Fruit fly (Drosophila melanogaster) whole organism, prepupa: ENCODE measurements around the gene CCHa2.
A peak's percentile ranks its signal among the peaks of the same experiment; 100 is the strongest.

Source experiments
- Blimp-1 ChIP-seq: fragments of 200-800 bp; sonication (Bioruptor generic); optimal IDR thresholded peaks from 3 replicates; lab custom pipeline; 2017; ENCODE audit warnings: missing biosample characterization, missing genetic modification characterization, mild to moderate bottlenecking, moderate library complexity, missing genetic modification reagents
- CG10631 ChIP-seq: fragments of 200-800 bp; sonication (Bioruptor generic); optimal IDR thresholded peaks from 2 replicates; lab custom pipeline; 2016; ENCODE audit warnings: missing biosample characterization, missing genetic modification characterization
- CG10669 ChIP-seq: fragments of 200-800 bp; sonication (Bioruptor generic); optimal IDR thresholded peaks from 3 replicates; lab custom pipeline; 2018; ENCODE audit warnings: missing biosample characterization, mild to moderate bottlenecking, missing genetic modification characterization, moderate library complexity
- CG11762 ChIP-seq: fragments of 200-800 bp; sonication (Bioruptor generic); optimal IDR thresholded peaks from 3 replicates; lab custom pipeline; 2016; ENCODE audit warnings: missing biosample characterization, missing genetic modification characterization; ENCODE audit not compliant: insufficient read depth
- CG15336 ChIP-seq: fragments of 200-800 bp; sonication (Bioruptor generic); IDR thresholded peaks from 2 replicates; pipeline ENCODE4 v1.3.6; 2022; ENCODE audit warnings: missing biosample characterization, missing genetic modification characterization
- CG3032 ChIP-seq: fragments of 200-800 bp; optimal IDR thresholded peaks from 2 replicates; lab custom pipeline; 2019; ENCODE audit warnings: missing biosample characterization, mild to moderate bottlenecking, missing genetic modification characterization, moderate library complexity
- CG31627 ChIP-seq: fragments of 200-800 bp; sonication (Bioruptor generic); optimal IDR thresholded peaks from 3 replicates; lab custom pipeline; 2016; ENCODE audit warnings: missing biosample characterization, missing genetic modification characterization
- CG32006 ChIP-seq: fragments of 200-800 bp; sonication (Bioruptor generic); optimal IDR thresholded peaks from 3 replicates; lab custom pipeline; 2017; ENCODE audit warnings: missing biosample characterization, mild to moderate bottlenecking, missing genetic modification characterization
- CG34406 ChIP-seq: fragments of 200-800 bp; sonication (Bioruptor generic); optimal IDR thresholded peaks from 3 replicates; lab custom pipeline; 2016; ENCODE audit warnings: missing biosample characterization, missing genetic modification characterization
- CG3919 ChIP-seq: fragments of 200-800 bp; sonication (Bioruptor generic); optimal IDR thresholded peaks from 3 replicates; lab custom pipeline; 2016; ENCODE audit warnings: missing biosample characterization, missing genetic modification characterization
- CG4318 ChIP-seq: fragments of 200-800 bp; sonication (Bioruptor generic); optimal IDR thresholded peaks from 3 replicates; lab custom pipeline; 2017; ENCODE audit warnings: missing biosample characterization, mild to moderate bottlenecking, missing genetic modification characterization
- CG6163 ChIP-seq: fragments of 200-800 bp; sonication (Bioruptor generic); IDR thresholded peaks from 3 replicates; pipeline ENCODE4 v1.3.6; 2022; ENCODE audit warnings: missing biosample characterization, missing genetic modification characterization
- CG6276 ChIP-seq: fragments of 200-800 bp; sonication (Bioruptor generic); optimal IDR thresholded peaks from 2 replicates; lab custom pipeline; 2017; ENCODE audit warnings: missing biosample characterization, mild to moderate bottlenecking, missing genetic modification characterization
- CG6792 ChIP-seq: fragments of 200-800 bp; sonication (Bioruptor generic); optimal IDR thresholded peaks from 3 replicates; lab custom pipeline; 2016; ENCODE audit warnings: missing biosample characterization, missing genetic modification characterization
- CG6808 ChIP-seq: fragments of 200-800 bp; sonication (Bioruptor generic); optimal IDR thresholded peaks from 3 replicates; lab custom pipeline; 2017; ENCODE audit warnings: missing biosample characterization, missing genetic modification characterization, mild to moderate bottlenecking, moderate library complexity, missing genetic modification reagents
- CG6854 ChIP-seq: fragments of 200-800 bp; sonication (Bioruptor generic); optimal IDR thresholded peaks from 2 replicates; lab custom pipeline; 2017; ENCODE audit warnings: missing biosample characterization, mild to moderate bottlenecking, missing genetic modification characterization
- CG7368 ChIP-seq: fragments of 200-800 bp; sonication (Bioruptor generic); optimal IDR thresholded peaks from 3 replicates; lab custom pipeline; 2016; ENCODE audit warnings: missing biosample characterization, missing genetic modification characterization
- CG8119 ChIP-seq: fragments of 200-800 bp; sonication (Bioruptor generic); IDR thresholded peaks from 3 replicates; pipeline ENCODE4 v1.3.6; 2022; ENCODE audit warnings: missing biosample characterization, missing genetic modification characterization
- CG8319 ChIP-seq: fragments of 200-800 bp; sonication (Bioruptor generic); optimal IDR thresholded peaks from 3 replicates; lab custom pipeline; 2016; ENCODE audit warnings: missing biosample characterization, missing genetic modification characterization
- CG8632 ChIP-seq: fragments of 200-800 bp; sonication (Bioruptor generic); optimal IDR thresholded peaks from 3 replicates; lab custom pipeline; 2016; ENCODE audit warnings: missing biosample characterization, missing genetic modification characterization
- CG9139 ChIP-seq: fragments of 200-800 bp; sonication (Bioruptor generic); optimal IDR thresholded peaks from 3 replicates; lab custom pipeline; 2017; ENCODE audit warnings: missing biosample characterization, mild to moderate bottlenecking, missing genetic modification characterization
- Eip75B ChIP-seq: fragments of 200-800 bp; sonication (Bioruptor generic); optimal IDR thresholded peaks from 3 replicates; lab custom pipeline; 2016; ENCODE audit warnings: missing biosample characterization, missing genetic modification characterization
- Eip78C ChIP-seq: fragments of 200-800 bp; sonication (Bioruptor generic); peaks from one replicate; lab custom pipeline; 2016; ENCODE audit warnings: missing biosample characterization, missing genetic modification characterization
- Eip93F ChIP-seq: fragments of 200-800 bp; sonication (Bioruptor generic); optimal IDR thresholded peaks from 2 replicates; lab custom pipeline; 2016; ENCODE audit warnings: missing biosample characterization, mild to moderate bottlenecking, missing genetic modification characterization
- Met ChIP-seq: fragments of 200-800 bp; sonication (Bioruptor generic); optimal IDR thresholded peaks from 3 replicates; lab custom pipeline; 2016; ENCODE audit warnings: missing biosample characterization, missing genetic modification characterization
- OdsH ChIP-seq: fragments of 200-800 bp; sonication (Bioruptor generic); optimal IDR thresholded peaks from 3 replicates; lab custom pipeline; 2016; ENCODE audit warnings: missing biosample characterization, missing genetic modification characterization
- Smox ChIP-seq: fragments of 200-800 bp; sonication (Bioruptor generic); optimal IDR thresholded peaks from 3 replicates; lab custom pipeline; 2016; ENCODE audit warnings: missing biosample characterization, missing genetic modification characterization
- Sox102F ChIP-seq: fragments of 200-800 bp; sonication (Bioruptor generic); optimal IDR thresholded peaks from 2 replicates; lab custom pipeline; 2016; ENCODE audit warnings: missing biosample characterization, mild to moderate bottlenecking, missing genetic modification characterization
- achi ChIP-seq: fragments of 200-800 bp; sonication (Bioruptor generic); optimal IDR thresholded peaks from 3 replicates; lab custom pipeline; 2016; ENCODE audit warnings: missing biosample characterization, missing genetic modification characterization
- acj6 ChIP-seq: fragments of 200-800 bp; sonication (Bioruptor generic); optimal IDR thresholded peaks from 3 replicates; lab custom pipeline; 2016; ENCODE audit warnings: missing biosample characterization, missing genetic modification characterization
- cyc ChIP-seq: fragments of 200-800 bp; sonication (Bioruptor generic); optimal IDR thresholded peaks from 3 replicates; lab custom pipeline; 2016; ENCODE audit warnings: missing biosample characterization, missing genetic modification characterization
- dac ChIP-seq: fragments of 200-800 bp; sonication (Bioruptor generic); optimal IDR thresholded peaks from 2 replicates; lab custom pipeline; 2017; ENCODE audit warnings: missing biosample characterization, mild to moderate bottlenecking, missing genetic modification characterization
- dsx ChIP-seq: fragments of 200-800 bp; optimal IDR thresholded peaks from 3 replicates; lab custom pipeline; 2019; ENCODE audit warnings: missing biosample characterization, mild to moderate bottlenecking, missing genetic modification characterization, moderate library complexity; ENCODE audit not compliant: poor library complexity, severe bottlenecking
- fd85E ChIP-seq: fragments of 200-800 bp; sonication (Bioruptor generic); optimal IDR thresholded peaks from 3 replicates; lab custom pipeline; 2016; ENCODE audit warnings: missing biosample characterization, missing genetic modification characterization
- net ChIP-seq: fragments of 200-800 bp; sonication (Bioruptor generic); optimal IDR thresholded peaks from 3 replicates; lab custom pipeline; 2016; ENCODE audit warnings: missing biosample characterization, missing genetic modification characterization
- salr ChIP-seq, 2 experiments: fragments of 200-800 bp; sonication (Bioruptor generic); optimal IDR thresholded peaks; 3 replicates each; lab custom pipeline; 2016 to 2018; ENCODE audit warnings: missing biosample characterization in 2 of 2, missing genetic modification characterization in 2 of 2, mild to moderate bottlenecking in 1 of 2
- spab ChIP-seq: fragments of 200-800 bp; sonication (Bioruptor generic); optimal IDR thresholded peaks from 2 replicates; lab custom pipeline; 2017; ENCODE audit warnings: missing biosample characterization, mild to moderate bottlenecking, missing genetic modification characterization, missing genetic modification reagents
- svp ChIP-seq: fragments of 200-800 bp; sonication (Bioruptor generic); peaks from one replicate; lab custom pipeline; 2016; ENCODE audit warnings: missing biosample characterization, missing genetic modification characterization

CCHa2 gene

DNA sequence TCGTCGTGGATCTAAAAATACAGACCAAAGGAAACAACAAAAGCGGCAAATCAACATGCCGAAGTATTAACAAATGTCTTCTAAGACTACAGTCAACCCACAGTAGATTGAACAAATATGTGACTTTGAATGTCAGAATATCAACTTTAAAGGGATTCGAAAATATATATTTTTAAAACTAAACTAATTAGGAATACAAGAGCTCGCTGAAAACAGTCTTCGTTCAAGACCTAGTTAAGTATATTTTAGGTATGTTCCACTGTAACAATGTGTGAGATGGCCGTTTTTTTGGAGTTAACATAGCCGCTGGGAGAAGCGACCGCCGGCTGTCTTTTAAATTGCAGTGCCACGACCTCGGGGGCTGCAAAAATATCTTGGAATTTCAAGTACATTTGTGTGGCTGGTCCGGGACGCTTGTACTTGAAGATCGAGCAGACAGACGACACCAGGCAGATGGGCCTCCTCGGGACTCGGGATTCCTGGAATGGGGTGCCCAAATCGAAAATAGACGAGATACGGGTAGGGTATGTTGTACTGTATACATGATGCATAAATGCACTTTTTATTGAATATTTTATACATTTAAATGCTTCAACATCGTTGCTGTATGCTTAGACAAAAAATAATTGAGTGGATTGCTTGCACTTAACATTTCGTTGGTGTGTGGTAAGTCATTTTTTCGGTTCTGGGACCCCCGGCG lies 33.5 kb upstream of the CCHa2 start (continued):
- TF ChIP-seq Smox (GFP tag; lab: Kevin White, UChicago) (peak; percentile 49), Eip75B (GFP tag; lab: Kevin White, UChicago) (peak; percentile 61), CG8319 (GFP tag; lab: Kevin White, UChicago) (peak; percentile 27), CG11762 (GFP tag; lab: Kevin White, UChicago) (peak; percentile 61), CG6854 (GFP tag; lab: Kevin White, UChicago) (no peak), CG32006 (GFP tag; lab: Kevin White, UChicago) (peak; percentile 73), CG6163 (GFP tag; lab: Robert Waterston, UW) (peak; percentile 70; the same call in 2 of the 3 replicates), CG15336 (GFP tag; lab: Robert Waterston, UW) (peak; percentile 85), CG4318 (GFP tag; lab: Kevin White, UChicago) (peak; percentile 57), cyc (peak; percentile 55), CG10669 (GFP tag; lab: Kevin White, UChicago) (peak; percentile 29), dsx (GFP tag; lab: Kevin White, UChicago) (peak; percentile 65), fd85E (GFP tag; lab: Kevin White, UChicago) (peak; percentile 5), CG8632 (peak; percentile 32), Eip93F (GFP tag; lab: Kevin White, UChicago) (no peak), acj6 (GFP tag; lab: Kevin White, UChicago) (peak; percentile 76)

DNA sequence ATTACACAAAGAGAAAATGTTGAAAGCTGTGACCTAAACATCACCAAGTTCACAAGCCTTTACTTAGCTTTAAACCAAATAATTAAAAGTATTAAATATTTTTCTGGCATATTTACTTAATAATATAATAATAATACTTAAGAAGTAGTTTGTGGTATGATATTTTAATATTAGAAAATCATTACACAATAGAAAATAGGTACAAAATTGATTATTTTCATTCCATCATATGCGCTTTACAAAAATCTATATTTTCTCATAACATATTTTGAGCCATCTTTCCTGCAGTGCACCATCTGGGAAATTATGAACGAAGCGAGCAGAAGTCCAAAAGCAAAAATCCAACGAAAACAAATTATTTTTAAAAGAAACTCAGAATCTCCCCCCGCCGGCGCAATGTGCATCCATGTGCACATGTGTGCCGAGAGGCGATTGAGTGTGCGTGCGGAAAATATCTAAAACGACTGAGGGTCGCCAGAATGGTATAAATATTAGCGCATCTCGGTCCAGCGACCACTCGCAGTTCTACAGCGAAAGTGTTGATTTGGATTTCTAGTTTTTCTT lies 30.6 kb upstream of the CCHa2 start, which contains the start of gene Act87E:
Gene Act87E, plus strand, starts transcription at position 514 of the 564 bp plus-strand sequence.
- TF ChIP-seq acj6 (GFP tag; lab: Kevin White, UChicago) (peak; percentile 13), CG10631 (GFP tag; lab: Kevin White, UChicago) (peak; percentile 58), achi (GFP tag; lab: Kevin White, UChicago) (peak; percentile 19), CG6792 (GFP tag; lab: Kevin White, UChicago) (no peak), Eip78C (GFP tag; lab: Kevin White, UChicago) (peak; percentile 77), CG3919 (GFP tag; lab: Kevin White, UChicago) (peak; percentile 1), CG6808 (GFP tag; lab: Kevin White, UChicago) (peak; percentile 54), CG32006 (GFP tag; lab: Kevin White, UChicago) (peak; percentile 67), CG9139 (GFP tag; lab: Kevin White, UChicago) (peak; percentile 26), CG6854 (GFP tag; lab: Kevin White, UChicago) (no peak), CG4318 (GFP tag; lab: Kevin White, UChicago) (peak; percentile 47), CG6276 (GFP tag; lab: Kevin White, UChicago) (peak; percentile 28), Sox102F (GFP tag; lab: Kevin White, UChicago) (no peak), CG34406 (GFP tag; lab: Kevin White, UChicago) (peak; percentile 18), OdsH (GFP tag; lab: Kevin White, UChicago) (peak; percentile 26), Blimp-1 (GFP tag; lab: Kevin White, UChicago) (no peak), CG10669 (GFP tag; lab: Kevin White, UChicago) (peak; percentile 33), CG15336 (GFP tag; lab: Robert Waterston, UW) (peak; percentile 56), dac (no peak), spab (peak; percentile 36), net (GFP tag; lab: Kevin White, UChicago) (peak; percentile 37), CG8632 (peak; percentile 21), CG8119 (GFP tag; lab: Robert Waterston, UW) (peak; percentile 64), CG31627 (no peak), CG3032 (tag; lab: Kevin White, UChicago) (peak; percentile 49), dsx (GFP tag; lab: Kevin White, UChicago) (peak; percentile 23), salr (GFP tag; optimal IDR thresholded peaks at IDR 0.05; lab: Kevin White, UChicago) (peak in 1 of 2 experiments; percentile 46), svp (GFP tag; lab: Kevin White, UChicago) (peak; percentile 11), CG7368 (no peak), Met (no peak)
